Worm (Caenorhabditis elegans) whole organism, L1 larva: ENCODE measurements around the gene hic-1.

Experiments
- C16A3.4 ChIP-seq: fragments of 150-350 bp; optimal IDR thresholded peaks from 2 replicates; lab custom pipeline; 2014; ENCODE audit warnings: missing biosample characterization, missing genetic modification characterization
- Y116A8C.19 ChIP-seq: sonication (generic microtip); optimal IDR thresholded peaks from 2 replicates; lab custom pipeline; 2016; ENCODE audit warnings: missing compliant biosample characterization, missing genetic modification characterization, borderline replicate concordance
- aha-1 ChIP-seq: fragments of 150-350 bp; optimal IDR thresholded peaks from 2 replicates; lab custom pipeline; 2014; ENCODE audit warnings: missing biosample characterization, missing genetic modification characterization
- aly-2 ChIP-seq: fragments of 150-350 bp; optimal IDR thresholded peaks from 2 replicates; lab custom pipeline; 2014; ENCODE audit warnings: missing biosample characterization, missing genetic modification characterization
- ceh-88 ChIP-seq: fragments of 200-800 bp; sonication (Bioruptor generic); IDR thresholded peaks from 2 replicates; pipeline ENCODE4 v1.3.6; 2022; ENCODE audit warnings: missing genetic modification characterization, missing compliant biosample characterization
- ces-1 ChIP-seq: fragments of 150-350 bp; optimal IDR thresholded peaks from 2 replicates; lab custom pipeline; 2014; ENCODE audit warnings: missing biosample characterization, missing genetic modification reagents, missing genetic modification characterization
- dsc-1 ChIP-seq: sonication (generic microtip); optimal IDR thresholded peaks from 2 replicates; lab custom pipeline; 2016; ENCODE audit warnings: mild to moderate bottlenecking, missing genetic modification characterization, missing compliant biosample characterization
- egl-27 ChIP-seq, 2 experiments: fragments of 150-350 bp in 1 of 2; sonication (generic microtip); optimal IDR thresholded peaks; 3 replicates each; lab custom pipeline; 2017 to 2018; ENCODE audit warnings: missing biosample characterization in 2 of 2, missing genetic modification characterization in 2 of 2, missing genetic modification reagents in 2 of 2
- fkh-10 ChIP-seq: sonication (generic microtip); optimal IDR thresholded peaks from 2 replicates; lab custom pipeline; 2017; ENCODE audit warnings: missing biosample characterization, missing genetic modification reagents, missing genetic modification characterization
- fkh-4 ChIP-seq: sonication (generic microtip); optimal IDR thresholded peaks from 2 replicates; lab custom pipeline; 2016; ENCODE audit warnings: missing compliant biosample characterization, missing genetic modification characterization, borderline replicate concordance
- fkh-8 ChIP-seq: sonication (generic microtip); optimal IDR thresholded peaks from 2 replicates; lab custom pipeline; 2016; ENCODE audit warnings: mild to moderate bottlenecking, missing genetic modification characterization, missing compliant biosample characterization
- fos-1 ChIP-seq: fragments of 150-350 bp; optimal IDR thresholded peaks from 2 replicates; lab custom pipeline; 2014; ENCODE audit warnings: missing biosample characterization, missing genetic modification characterization
- hlh-17 ChIP-seq: fragments of 200-800 bp; sonication (Bioruptor generic); optimal IDR thresholded peaks from 2 replicates; lab custom pipeline; 2018; ENCODE audit warnings: missing genetic modification characterization, mild to moderate bottlenecking, missing compliant biosample characterization, moderate library complexity, borderline replicate concordance
- hpl-2 ChIP-seq: fragments of 150-350 bp; optimal IDR thresholded peaks from 2 replicates; lab custom pipeline; 2014; ENCODE audit warnings: missing biosample characterization, missing genetic modification reagents, missing genetic modification characterization
- irx-1 ChIP-seq: sonication (generic microtip); optimal IDR thresholded peaks from 2 replicates; lab custom pipeline; 2016; ENCODE audit warnings: missing genetic modification characterization, missing compliant biosample characterization
- isw-1 ChIP-seq: fragments of 200-800 bp; sonication (Bioruptor generic); IDR thresholded peaks from 2 replicates; pipeline ENCODE4 v1.3.6; 2022; ENCODE audit warnings: missing genetic modification characterization, missing compliant biosample characterization
- jun-1 ChIP-seq: fragments of 150-350 bp; optimal IDR thresholded peaks from 2 replicates; lab custom pipeline; 2014; ENCODE audit warnings: missing biosample characterization, missing genetic modification reagents, missing genetic modification characterization
- lin-13 ChIP-seq: fragments of 150-350 bp; optimal IDR thresholded peaks from 2 replicates; lab custom pipeline; 2014; ENCODE audit warnings: missing biosample characterization, missing genetic modification reagents, missing genetic modification characterization
- lin-14 ChIP-seq: fragments of 200-800 bp; sonication (Bioruptor generic); optimal IDR thresholded peaks from 2 replicates; lab custom pipeline; 2018; ENCODE audit warnings: mild to moderate bottlenecking, missing genetic modification characterization, moderate library complexity, missing compliant biosample characterization
- lin-39 ChIP-seq: fragments of 150-350 bp; optimal IDR thresholded peaks from 2 replicates; lab custom pipeline; 2014; ENCODE audit warnings: missing biosample characterization, missing genetic modification reagents, missing genetic modification characterization
- lir-3 ChIP-seq: sonication (generic microtip); optimal IDR thresholded peaks from 2 replicates; lab custom pipeline; 2016; ENCODE audit warnings: mild to moderate bottlenecking, missing genetic modification characterization, moderate library complexity, missing compliant biosample characterization; ENCODE audit not compliant: poor library complexity
- lsy-2 ChIP-seq, 2 experiments: fragments of 150-350 bp; optimal IDR thresholded peaks; 2 replicates each; lab custom pipeline; 2014; ENCODE audit warnings: missing biosample characterization in 2 of 2, missing genetic modification characterization in 2 of 2
- mdl-1 ChIP-seq, 2 experiments: fragments of 150-350 bp; optimal IDR thresholded peaks; 2 replicates each; lab custom pipeline; 2014 to 2017; ENCODE audit warnings: missing biosample characterization in 2 of 2, missing genetic modification characterization in 2 of 2, inconsistent platforms in 1 of 2
- mep-1 ChIP-seq: fragments of 150-350 bp; optimal IDR thresholded peaks from 2 replicates; lab custom pipeline; 2014; ENCODE audit warnings: missing biosample characterization, missing genetic modification characterization
- nhr-12 ChIP-seq: sonication (generic microtip); optimal IDR thresholded peaks from 2 replicates; lab custom pipeline; 2017; ENCODE audit warnings: missing biosample characterization, missing genetic modification characterization
- nhr-237 ChIP-seq: fragments of 150-350 bp; optimal IDR thresholded peaks from 2 replicates; lab custom pipeline; 2014; ENCODE audit warnings: missing biosample characterization, missing genetic modification characterization
- nhr-71 ChIP-seq: sonication (generic microtip); optimal IDR thresholded peaks from 2 replicates; lab custom pipeline; 2016; ENCODE audit warnings: mild to moderate bottlenecking, missing genetic modification characterization, moderate library complexity, missing compliant biosample characterization
- nhr-76 ChIP-seq: sonication (generic microtip); optimal IDR thresholded peaks from 2 replicates; lab custom pipeline; 2017; ENCODE audit warnings: missing biosample characterization, missing genetic modification characterization
- nhr-85 ChIP-seq: sonication (generic microtip); peaks from one replicate; lab custom pipeline; 2016; ENCODE audit warnings: missing genetic modification characterization, inconsistent platforms, missing compliant biosample characterization
- nhr-90 ChIP-seq: sonication (generic microtip); optimal IDR thresholded peaks from 2 replicates; lab custom pipeline; 2016; ENCODE audit warnings: mild to moderate bottlenecking, missing genetic modification characterization, missing compliant biosample characterization; ENCODE audit not compliant: poor library complexity
- pag-3 ChIP-seq: sonication (generic microtip); optimal IDR thresholded peaks from 2 replicates; lab custom pipeline; 2017; ENCODE audit warnings: missing genetic modification characterization, mild to moderate bottlenecking, missing compliant biosample characterization, antibody characterized with exemption, borderline replicate concordance; ENCODE audit not compliant: insufficient read depth
- pqm-1 ChIP-seq: sonication (generic microtip); optimal IDR thresholded peaks from 3 replicates; lab custom pipeline; 2017; ENCODE audit warnings: missing biosample characterization, missing genetic modification characterization
- rnt-1 ChIP-seq: sonication (generic microtip); optimal IDR thresholded peaks from 2 replicates; lab custom pipeline; 2016; ENCODE audit warnings: mild to moderate bottlenecking, missing genetic modification characterization, moderate library complexity, missing compliant biosample characterization
- skn-1 ChIP-seq: fragments of 150-350 bp; optimal IDR thresholded peaks from 2 replicates; lab custom pipeline; 2014; ENCODE audit warnings: missing biosample characterization, missing genetic modification characterization
- sox-4 ChIP-seq: sonication (generic microtip); optimal IDR thresholded peaks from 2 replicates; lab custom pipeline; 2016; ENCODE audit warnings: missing genetic modification characterization, missing compliant biosample characterization
- swsn-7 ChIP-seq: sonication (generic microtip); optimal IDR thresholded peaks from 2 replicates; lab custom pipeline; 2016; ENCODE audit warnings: missing genetic modification characterization, missing compliant biosample characterization
- tlp-1 ChIP-seq: fragments of 150-350 bp; optimal IDR thresholded peaks from 2 replicates; lab custom pipeline; 2014; ENCODE audit warnings: missing biosample characterization, missing genetic modification characterization
- unc-62 ChIP-seq: fragments of 150-350 bp; optimal IDR thresholded peaks from 2 replicates; lab custom pipeline; 2014; ENCODE audit warnings: missing biosample characterization, missing genetic modification reagents, missing genetic modification characterization
- unc-86 ChIP-seq: sonication (generic microtip); optimal IDR thresholded peaks from 2 replicates; lab custom pipeline; 2016; ENCODE audit warnings: missing genetic modification characterization, missing compliant biosample characterization
- zip-4 ChIP-seq: fragments of 200-800 bp; sonication (Bioruptor generic); optimal IDR thresholded peaks from 2 replicates; lab custom pipeline; 2018; ENCODE audit warnings: mild to moderate bottlenecking, missing genetic modification characterization, moderate library complexity, missing compliant biosample characterization
- ztf-11 ChIP-seq, 2 experiments: sonication (generic microtip); optimal IDR thresholded peaks; 2 replicates each; lab custom pipeline; 2016 to 2017; ENCODE audit warnings: missing genetic modification characterization in 2 of 2, missing biosample characterization in 1 of 2, missing compliant biosample characterization in 1 of 2

Gene hic-1

ce11 chrX:6588495-6588894 is 10.1 kb downstream of the hic-1 start, which contains the start of gene fbxl-4:
TSS of gene fbxl-4 (plus strand) at chrX:6588795.
- no peak for TF ChIP-seq isw-1
- no peak for TF ChIP-seq aly-2
- no peak for TF ChIP-seq ztf-11 (tag; optimal IDR thresholded peaks at IDR 0.05; lab: Kevin White, UChicago)
- no peak for TF ChIP-seq pqm-1 (tag; lab: Kevin White, UChicago)
- TF ChIP-seq rnt-1 (tag; lab: Kevin White, UChicago), result no peak
- TF ChIP-seq fkh-4 (tag; lab: Kevin White, UChicago), result no peak
- TF ChIP-seq fos-1 (tag; lab: Kevin White, UChicago), result no peak
- TF ChIP-seq zip-4 (GFP tag; lab: Kevin White, UChicago), result no peak
- TF ChIP-seq, all 84 proteins: peak for 0

ce11 chrX:6583385-6583784 is 15.2 kb downstream of the hic-1 start:
- TF ChIP-seq fos-1 (tag; lab: Kevin White, UChicago), result no peak
- no peak for TF ChIP-seq lsy-2 (tag; optimal IDR thresholded peaks at IDR 0.05; lab: Kevin White, UChicago)

- TF ChIP-seq unc-62 (GFP tag; lab: Kevin White, UChicago) (no peak), irx-1 (tag; lab: Kevin White, UChicago) (no peak), pag-3 (tag; lab: Kevin White, UChicago) (peak; percentile 45), aly-2 (no peak), fkh-10 (GFP tag; lab: Kevin White, UChicago) (no peak), lsy-2 (tag; optimal IDR thresholded peaks at IDR 0.05; lab: Kevin White, UChicago) (no peak), unc-86 (tag; lab: Kevin White, UChicago) (no peak), rnt-1 (tag; lab: Kevin White, UChicago) (peak; percentile 29), nhr-12 (tag; lab: Kevin White, UChicago) (no peak), nhr-76 (tag; lab: Kevin White, UChicago) (no peak), swsn-7 (tag; lab: Kevin White, UChicago) (no peak), tlp-1 (tag; lab: Kevin White, UChicago) (no peak), fkh-8 (tag; lab: Kevin White, UChicago) (no peak), jun-1 (tag; lab: Kevin White, UChicago) (no peak), sox-4 (tag; lab: Kevin White, UChicago) (no peak), fos-1 (tag; lab: Kevin White, UChicago) (no peak), skn-1 (tag; lab: Kevin White, UChicago) (no peak), mep-1 (tag; lab: Kevin White, UChicago) (no peak), dsc-1 (tag; lab: Kevin White, UChicago) (no peak), C16A3.4 (no peak), egl-27 (tag; optimal IDR thresholded peaks at IDR 0.05; lab: Kevin White, UChicago) (no peak), nhr-237 (tag; lab: Kevin White, UChicago) (no peak), lin-14 (peak; percentile 43), lin-39 (no peak), nhr-71 (tag; lab: Kevin White, UChicago) (peak; percentile 3), mdl-1 (tag; optimal IDR thresholded peaks at IDR 0.05; lab: Kevin White, UChicago) (no peak), ceh-88 (GFP tag; lab: Robert Waterston, UW) (no peak), ces-1 (GFP tag; lab: Kevin White, UChicago) (no peak)
- TF ChIP-seq, all 84 proteins: peak for 4
These were observed 22.6 kb downstream of the hic-1 start for ce11 chrX:6575992-6576391.

ce11 chrX:6572987-6573386 is 25.6 kb downstream of the hic-1 start:
- TF ChIP-seq fkh-10 (GFP tag; lab: Kevin White, UChicago) (no peak), lin-13 (GFP tag; lab: Kevin White, UChicago) (no peak), isw-1 (no peak), Y116A8C.19 (tag; lab: Kevin White, UChicago) (no peak), lir-3 (no peak), nhr-237 (tag; lab: Kevin White, UChicago) (no peak), hlh-17 (GFP tag; lab: Kevin White, UChicago) (no peak), nhr-90 (tag; lab: Kevin White, UChicago) (no peak), aha-1 (no peak), nhr-85 (tag; lab: Kevin White, UChicago) (no peak), hpl-2 (GFP tag; lab: Kevin White, UChicago) (no peak)
